Worm (Caenorhabditis elegans): ENCODE data around the gene hlh-3.

ce11 chrII:9062261-9062948 is 24.0 kb upstream of the hlh-3 start:
- no peak for TF ChIP-seq med-1 (GFP tag; optimal IDR thresholded peaks at IDR 0.05; ENCODE audit: insufficient read depth)
- no peak for TF ChIP-seq flt-1 (GFP tag; IDR thresholded peaks at IDR 0.05)
- no peak for TF ChIP-seq klf-2 (GFP tag; conservative IDR thresholded peaks at IDR 0.05)
- no peak for TF ChIP-seq T22C8.4 (GFP tag; IDR thresholded peaks at IDR 0.05)
- TF ChIP-seq tab-1 (GFP tag; IDR thresholded peaks at IDR 0.05), result no peak
- no peak for TF ChIP-seq ref-1 (GFP tag; conservative IDR thresholded peaks at IDR 0.05)
- TF ChIP-seq ztf-23 (GFP tag; IDR thresholded peaks at IDR 0.05), result no peak
